Fruit fly (Drosophila melanogaster) Kc167 (cell line): Measurements from ENCODE around the gene CG14567.

Experiments used
- Sin3A ChIP-seq: fragments of >200 bp; optimal IDR thresholded peaks from 2 replicates; lab custom pipeline; 2018; ENCODE audit warnings: missing external identifiers
- h ChIP-seq: fragments of >200 bp; optimal IDR thresholded peaks from 3 replicates; lab custom pipeline; 2018; ENCODE audit warnings: missing external identifiers
- insv ChIP-seq: fragments of >200 bp; optimal IDR thresholded peaks from 3 replicates; lab custom pipeline; 2018; ENCODE audit warnings: missing external identifiers
- psq ChIP-seq: fragments of >200 bp; optimal IDR thresholded peaks from 2 replicates; lab custom pipeline; 2017; ENCODE audit warnings: missing external identifiers

- no peak for TF ChIP-seq h (lab: Kevin White, UChicago)
- TF ChIP-seq Sin3A (lab: Kevin White, UChicago): no peak
- no peak for TF ChIP-seq insv (lab: Kevin White, UChicago)
- TF ChIP-seq psq: no peak
These were observed 7.1 kb downstream of the CG14567 start, which contains the start of gene CG14569 for dm6 chr3L:21731104-21731600.
